Fruit fly (Drosophila melanogaster) whole organism, prepupa: ENCODE measurements around the gene Nup93-1.

Source experiments
- Blimp-1 ChIP-seq: fragments of 200-800 bp; sonication (Bioruptor generic); optimal IDR thresholded peaks from 3 replicates; lab custom pipeline; 2017; ENCODE audit warnings: missing biosample characterization, missing genetic modification characterization, mild to moderate bottlenecking, moderate library complexity, missing genetic modification reagents
- CG10631 ChIP-seq: fragments of 200-800 bp; sonication (Bioruptor generic); optimal IDR thresholded peaks from 2 replicates; lab custom pipeline; 2016; ENCODE audit warnings: missing biosample characterization, missing genetic modification characterization
- CG11902 ChIP-seq: fragments of 200-800 bp; sonication (Bioruptor generic); optimal IDR thresholded peaks from 3 replicates; lab custom pipeline; 2016; ENCODE audit warnings: missing biosample characterization, missing genetic modification characterization
- CG15336 ChIP-seq: fragments of 200-800 bp; sonication (Bioruptor generic); IDR thresholded peaks from 2 replicates; pipeline ENCODE4 v1.3.6; 2022; ENCODE audit warnings: missing biosample characterization, missing genetic modification characterization
- CG3032 ChIP-seq: fragments of 200-800 bp; optimal IDR thresholded peaks from 2 replicates; lab custom pipeline; 2019; ENCODE audit warnings: missing biosample characterization, mild to moderate bottlenecking, missing genetic modification characterization, moderate library complexity
- CG31627 ChIP-seq: fragments of 200-800 bp; sonication (Bioruptor generic); optimal IDR thresholded peaks from 3 replicates; lab custom pipeline; 2016; ENCODE audit warnings: missing biosample characterization, missing genetic modification characterization
- CG34406 ChIP-seq: fragments of 200-800 bp; sonication (Bioruptor generic); optimal IDR thresholded peaks from 3 replicates; lab custom pipeline; 2016; ENCODE audit warnings: missing biosample characterization, missing genetic modification characterization
- CG4318 ChIP-seq: fragments of 200-800 bp; sonication (Bioruptor generic); optimal IDR thresholded peaks from 3 replicates; lab custom pipeline; 2017; ENCODE audit warnings: missing biosample characterization, mild to moderate bottlenecking, missing genetic modification characterization
- CG6276 ChIP-seq: fragments of 200-800 bp; sonication (Bioruptor generic); optimal IDR thresholded peaks from 2 replicates; lab custom pipeline; 2017; ENCODE audit warnings: missing biosample characterization, mild to moderate bottlenecking, missing genetic modification characterization
- CG8119 ChIP-seq: fragments of 200-800 bp; sonication (Bioruptor generic); IDR thresholded peaks from 3 replicates; pipeline ENCODE4 v1.3.6; 2022; ENCODE audit warnings: missing biosample characterization, missing genetic modification characterization
- CG8632 ChIP-seq: fragments of 200-800 bp; sonication (Bioruptor generic); optimal IDR thresholded peaks from 3 replicates; lab custom pipeline; 2016; ENCODE audit warnings: missing biosample characterization, missing genetic modification characterization
- CG9139 ChIP-seq: fragments of 200-800 bp; sonication (Bioruptor generic); optimal IDR thresholded peaks from 3 replicates; lab custom pipeline; 2017; ENCODE audit warnings: missing biosample characterization, mild to moderate bottlenecking, missing genetic modification characterization
- Eip75B ChIP-seq: fragments of 200-800 bp; sonication (Bioruptor generic); optimal IDR thresholded peaks from 3 replicates; lab custom pipeline; 2016; ENCODE audit warnings: missing biosample characterization, missing genetic modification characterization
- Eip78C ChIP-seq: fragments of 200-800 bp; sonication (Bioruptor generic); peaks from one replicate; lab custom pipeline; 2016; ENCODE audit warnings: missing biosample characterization, missing genetic modification characterization
- Eip93F ChIP-seq: fragments of 200-800 bp; sonication (Bioruptor generic); optimal IDR thresholded peaks from 2 replicates; lab custom pipeline; 2016; ENCODE audit warnings: missing biosample characterization, mild to moderate bottlenecking, missing genetic modification characterization
- Ets21C ChIP-seq: fragments of 200-800 bp; sonication (Bioruptor generic); optimal IDR thresholded peaks from 3 replicates; lab custom pipeline; 2016; ENCODE audit warnings: missing biosample characterization, missing genetic modification characterization
- Hr38 ChIP-seq: sonication (Bioruptor generic); optimal IDR thresholded peaks from 2 replicates; lab custom pipeline; 2016; ENCODE audit warnings: missing biosample characterization, missing genetic modification characterization
- Hr39 ChIP-seq: fragments of 200-800 bp; sonication (Bioruptor generic); optimal IDR thresholded peaks from 2 replicates; lab custom pipeline; 2016; ENCODE audit warnings: missing biosample characterization, missing genetic modification characterization
- Hr4 ChIP-seq: fragments of 200-800 bp; sonication (Bioruptor generic); optimal IDR thresholded peaks from 3 replicates; lab custom pipeline; 2016; ENCODE audit warnings: missing biosample characterization, missing genetic modification characterization
- Lpt ChIP-seq: fragments of 200-800 bp; sonication (Bioruptor generic); optimal IDR thresholded peaks from 3 replicates; lab custom pipeline; 2016; ENCODE audit warnings: missing biosample characterization, missing genetic modification characterization
- Met ChIP-seq: fragments of 200-800 bp; sonication (Bioruptor generic); optimal IDR thresholded peaks from 3 replicates; lab custom pipeline; 2016; ENCODE audit warnings: missing biosample characterization, missing genetic modification characterization
- OdsH ChIP-seq: fragments of 200-800 bp; sonication (Bioruptor generic); optimal IDR thresholded peaks from 3 replicates; lab custom pipeline; 2016; ENCODE audit warnings: missing biosample characterization, missing genetic modification characterization
- Sox102F ChIP-seq: fragments of 200-800 bp; sonication (Bioruptor generic); optimal IDR thresholded peaks from 2 replicates; lab custom pipeline; 2016; ENCODE audit warnings: missing biosample characterization, mild to moderate bottlenecking, missing genetic modification characterization
- Sox14 ChIP-seq: fragments of 200-800 bp; sonication (Bioruptor generic); optimal IDR thresholded peaks from 3 replicates; lab custom pipeline; 2016; ENCODE audit warnings: missing biosample characterization, missing genetic modification characterization
- achi ChIP-seq: fragments of 200-800 bp; sonication (Bioruptor generic); optimal IDR thresholded peaks from 3 replicates; lab custom pipeline; 2016; ENCODE audit warnings: missing biosample characterization, missing genetic modification characterization
- acj6 ChIP-seq: fragments of 200-800 bp; sonication (Bioruptor generic); optimal IDR thresholded peaks from 3 replicates; lab custom pipeline; 2016; ENCODE audit warnings: missing biosample characterization, missing genetic modification characterization
- cyc ChIP-seq: fragments of 200-800 bp; sonication (Bioruptor generic); optimal IDR thresholded peaks from 3 replicates; lab custom pipeline; 2016; ENCODE audit warnings: missing biosample characterization, missing genetic modification characterization
- dac ChIP-seq: fragments of 200-800 bp; sonication (Bioruptor generic); optimal IDR thresholded peaks from 2 replicates; lab custom pipeline; 2017; ENCODE audit warnings: missing biosample characterization, mild to moderate bottlenecking, missing genetic modification characterization
- dsx ChIP-seq: fragments of 200-800 bp; optimal IDR thresholded peaks from 3 replicates; lab custom pipeline; 2019; ENCODE audit warnings: missing biosample characterization, mild to moderate bottlenecking, missing genetic modification characterization, moderate library complexity; ENCODE audit not compliant: poor library complexity, severe bottlenecking
- eg ChIP-seq: fragments of 200-800 bp; sonication (Bioruptor generic); IDR thresholded peaks from 3 replicates; pipeline ENCODE4 v1.3.6; 2022; ENCODE audit warnings: missing biosample characterization, missing genetic modification characterization
- fd59A ChIP-seq: fragments of 200-800 bp; sonication (Bioruptor generic); optimal IDR thresholded peaks from 2 replicates; lab custom pipeline; 2017; ENCODE audit warnings: missing biosample characterization, mild to moderate bottlenecking, missing genetic modification characterization, missing genetic modification reagents
- fd85E ChIP-seq: fragments of 200-800 bp; sonication (Bioruptor generic); optimal IDR thresholded peaks from 3 replicates; lab custom pipeline; 2016; ENCODE audit warnings: missing biosample characterization, missing genetic modification characterization
- fkh ChIP-seq: fragments of 200-800 bp; sonication (Bioruptor generic); optimal IDR thresholded peaks from 3 replicates; lab custom pipeline; 2017; ENCODE audit warnings: missing biosample characterization, mild to moderate bottlenecking, missing genetic modification characterization, moderate library complexity
- lz ChIP-seq: fragments of 200-800 bp; sonication (Bioruptor generic); optimal IDR thresholded peaks from 3 replicates; lab custom pipeline; 2016; ENCODE audit warnings: missing biosample characterization, missing genetic modification characterization
- pdm3 ChIP-seq: fragments of 200-800 bp; sonication (Bioruptor generic); optimal IDR thresholded peaks from 3 replicates; lab custom pipeline; 2016; ENCODE audit warnings: missing biosample characterization, missing genetic modification characterization
- salr ChIP-seq, 2 experiments: fragments of 200-800 bp; sonication (Bioruptor generic); optimal IDR thresholded peaks; 3 replicates each; lab custom pipeline; 2016 to 2018; ENCODE audit warnings: missing biosample characterization in 2 of 2, missing genetic modification characterization in 2 of 2, mild to moderate bottlenecking in 1 of 2
- svp ChIP-seq: fragments of 200-800 bp; sonication (Bioruptor generic); peaks from one replicate; lab custom pipeline; 2016; ENCODE audit warnings: missing biosample characterization, missing genetic modification characterization
- topi ChIP-seq: fragments of 200-800 bp; sonication (Bioruptor generic); optimal IDR thresholded peaks from 3 replicates; lab custom pipeline; 2016; ENCODE audit warnings: missing biosample characterization, missing genetic modification characterization
- vri ChIP-seq: fragments of 200-800 bp; sonication (Bioruptor generic); optimal IDR thresholded peaks from 3 replicates; lab custom pipeline; 2016; ENCODE audit warnings: missing biosample characterization, mild to moderate bottlenecking, missing genetic modification characterization

Nup93-1 gene

dm6 chrX:13788973-13789682 lies 33.5 kb upstream of the Nup93-1 start (continued):
- TF ChIP-seq topi (GFP tag; lab: Kevin White, UChicago) (no peak), CG3032 (peak; percentile 36), OdsH (GFP tag; lab: Kevin White, UChicago) (no peak), vri (no peak), Hr38 (GFP tag; lab: Kevin White, UChicago) (no peak), Eip78C (GFP tag; lab: Kevin White, UChicago) (peak; percentile 37), Met (no peak), CG15336 (no peak), CG10631 (peak; percentile 39), dac (GFP tag; lab: Kevin White, UChicago) (no peak), lz (GFP tag; lab: Kevin White, UChicago) (no peak), svp (peak; percentile 58), Eip75B (GFP tag; lab: Kevin White, UChicago) (no peak), Sox14 (GFP tag; lab: Kevin White, UChicago) (no peak), CG34406 (GFP tag; lab: Kevin White, UChicago) (no peak), fd59A (GFP tag; lab: Kevin White, UChicago) (peak; percentile 18), CG9139 (GFP tag; lab: Kevin White, UChicago) (no peak), CG31627 (GFP tag; lab: Kevin White, UChicago) (no peak), Ets21C (no peak), Hr4 (peak; percentile 23), fd85E (GFP tag; lab: Kevin White, UChicago) (no peak), CG11902 (no peak), fkh (no peak), Sox102F (GFP tag; lab: Kevin White, UChicago) (peak; percentile 8), salr (GFP tag; optimal IDR thresholded peaks at IDR 0.05; lab: Kevin White, UChicago) (peak in 1 of 2 experiments; percentile 23), CG4318 (GFP tag; lab: Kevin White, UChicago) (no peak), CG6276 (no peak), Blimp-1 (GFP tag; lab: Kevin White, UChicago) (no peak), pdm3 (GFP tag; lab: Kevin White, UChicago) (peak; percentile 14), eg (GFP tag; lab: Robert Waterston, UW) (no peak), Eip93F (GFP tag; lab: Kevin White, UChicago) (no peak), Hr39 (GFP tag; lab: Kevin White, UChicago) (no peak), dsx (no peak), CG8632 (GFP tag; lab: Kevin White, UChicago) (no peak), achi (GFP tag; lab: Kevin White, UChicago) (no peak), cyc (peak; percentile 2)

- TF ChIP-seq salr (GFP tag; optimal IDR thresholded peaks at IDR 0.05; lab: Kevin White, UChicago) (no peak), cyc (no peak), fd85E (GFP tag; lab: Kevin White, UChicago) (no peak), Lpt (GFP tag; lab: Kevin White, UChicago) (no peak), acj6 (GFP tag; lab: Kevin White, UChicago) (no peak)
- TF ChIP-seq, all 60 proteins: peak for 0
These were observed 31.6 kb upstream of the Nup93-1 start, which contains the start of gene CG10993 for dm6 chrX:13791011-13791410. Gene CG10993 (minus strand): TSS chrX:13791111.

dm6 chrX:13792463-13792862 lies 30.2 kb upstream of the Nup93-1 start:
- peak; percentile 11 for TF ChIP-seq Eip78C (GFP tag; lab: Kevin White, UChicago)
- TF ChIP-seq CG15336 = no peak
- peak; percentile 17 for TF ChIP-seq svp
- TF ChIP-seq CG8119 (GFP tag; lab: Robert Waterston, UW) = no peak
- no peak for TF ChIP-seq CG9139 (GFP tag; lab: Kevin White, UChicago)
